Fruit fly (Drosophila melanogaster): ENCODE results near the gene mus304.

mus304 gene

DNA sequence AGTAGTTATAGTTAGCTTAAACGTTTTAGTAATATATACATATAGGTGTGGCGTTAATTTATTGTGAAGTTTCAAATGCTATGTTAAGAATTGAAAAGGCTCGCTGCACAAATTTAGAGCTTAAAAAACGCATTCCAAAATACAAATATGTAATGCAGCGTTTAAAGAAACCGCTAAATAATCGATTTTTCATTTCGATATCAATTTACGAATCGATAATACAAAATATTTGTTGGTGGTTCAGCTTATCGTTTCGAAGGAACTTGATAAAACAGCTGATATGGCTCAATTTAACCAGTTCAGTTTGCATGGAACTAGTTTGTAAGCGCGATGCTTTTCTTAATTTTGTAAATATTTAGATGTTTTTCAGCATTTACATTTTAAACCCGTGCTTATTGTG, 3.1 kb downstream of the mus304 start, which contains the start of the genes CG32195 and CG7341 (continued):
- no peak for TF ChIP-seq CG13624 (GFP tag; optimal IDR thresholded peaks at IDR 0.05)
- TF ChIP-seq sima (GFP tag; optimal IDR thresholded peaks at IDR 0.05) = no peak
- TF ChIP-seq kni (GFP tag; optimal IDR thresholded peaks at IDR 0.05) = no peak
- TF ChIP-seq CG1233 (GFP tag; optimal IDR thresholded peaks at IDR 0.05) = no peak
- TF ChIP-seq Spps (tag; optimal IDR thresholded peaks at IDR 0.05) = no peak
- no peak for TF ChIP-seq CG9797 (GFP tag; optimal IDR thresholded peaks at IDR 0.05)
- TF ChIP-seq CG17385 (GFP tag; optimal IDR thresholded peaks at IDR 0.05) = no peak
- TF ChIP-seq zfh2 (GFP tag; optimal IDR thresholded peaks at IDR 0.05) = no peak
- no peak for TF ChIP-seq Neu2 (GFP tag; optimal IDR thresholded peaks at IDR 0.05; ENCODE audit: borderline replicate concordance)
- TF ChIP-seq org-1 (GFP tag; optimal IDR thresholded peaks at IDR 0.05) = no peak
- peak; percentile 64 for TF ChIP-seq pzg (GFP tag; optimal IDR thresholded peaks at IDR 0.05)
- no peak for TF ChIP-seq caup (GFP tag; optimal IDR thresholded peaks at IDR 0.05; ENCODE audit: severe bottlenecking)
- no peak for TF ChIP-seq onecut (GFP tag; IDR thresholded peaks at IDR 0.05)
- TF ChIP-seq CG7372 (GFP tag; IDR thresholded peaks at IDR 0.05) = no peak
- TF ChIP-seq CG11398 (GFP tag; optimal IDR thresholded peaks at IDR 0.05) = no peak
- TF ChIP-seq Abd-B (GFP tag; optimal IDR thresholded peaks at IDR 0.05) = no peak
- no peak for TF ChIP-seq Fer2 (tag; optimal IDR thresholded peaks at IDR 0.05)
- TF ChIP-seq slbo (GFP tag; IDR thresholded peaks at IDR 0.05) = no peak
- no peak for TF ChIP-seq CG15696 (tag; optimal IDR thresholded peaks at IDR 0.05)
- no peak for TF ChIP-seq tap (tag; optimal IDR thresholded peaks at IDR 0.05)
- no peak for TF ChIP-seq bowl (GFP tag; IDR thresholded peaks at IDR 0.05)
- no peak for TF ChIP-seq CoRest (tag; optimal IDR thresholded peaks at IDR 0.05)
- TF ChIP-seq bigmax (GFP tag; optimal IDR thresholded peaks at IDR 0.05) = no peak
- TF ChIP-seq Xbp1 (GFP tag; optimal IDR thresholded peaks at IDR 0.05) = no peak
- TF ChIP-seq al (GFP tag; IDR thresholded peaks at IDR 0.05) = no peak
- no peak for TF ChIP-seq CG32772 (GFP tag; IDR thresholded peaks at IDR 0.05)
- TF ChIP-seq CG17912 (GFP tag; optimal IDR thresholded peaks at IDR 0.05) = no peak
- TF ChIP-seq CG4820 (GFP tag; optimal IDR thresholded peaks at IDR 0.05) = no peak
- TF ChIP-seq br (optimal IDR thresholded peaks at IDR 0.05) = no peak
- TF ChIP-seq wdn (GFP tag; IDR thresholded peaks at IDR 0.05) = no peak
- no peak for TF ChIP-seq Sox102F (GFP tag; optimal IDR thresholded peaks at IDR 0.05)
- TF ChIP-seq CG12942 (GFP tag; optimal IDR thresholded peaks at IDR 0.05) = no peak
- peak; percentile 90 for TF ChIP-seq nerfin-2 (GFP tag; IDR thresholded peaks at IDR 0.05; ENCODE audit: partially characterized antibody)
- no peak for TF ChIP-seq CG15073 (GFP tag; optimal IDR thresholded peaks at IDR 0.05)
- no peak for TF ChIP-seq cad (GFP tag; optimal IDR thresholded peaks at IDR 0.05)
- TF ChIP-seq Fer3 (tag; optimal IDR thresholded peaks at IDR 0.05) = no peak
- TF ChIP-seq grau (tag; optimal IDR thresholded peaks at IDR 0.05) = no peak
- no peak; the same call in 1 of the 2 replicates for TF ChIP-seq MBD-R2 (GFP tag; IDR thresholded peaks at IDR 0.05)
- TF ChIP-seq fd96Cb (tag; optimal IDR thresholded peaks at IDR 0.05) = no peak
- no peak for TF ChIP-seq CG32532 (GFP tag; IDR thresholded peaks at IDR 0.05)
- TF ChIP-seq z (GFP tag; IDR thresholded peaks at IDR 0.05) = no peak
- no peak for TF ChIP-seq tll (GFP tag; optimal IDR thresholded peaks at IDR 0.05)
- TF ChIP-seq Elba2 (GFP tag; optimal IDR thresholded peaks at IDR 0.05) = no peak
- TF ChIP-seq D19B (GFP tag; optimal IDR thresholded peaks at IDR 0.05) = no peak
- TF ChIP-seq Hsf (GFP tag; optimal IDR thresholded peaks at IDR 0.05) = no peak
- TF ChIP-seq Scr (GFP tag; IDR thresholded peaks at IDR 0.05; ENCODE audit: partially characterized antibody) = peak; percentile 69
- TF ChIP-seq CG3065 (GFP tag; optimal IDR thresholded peaks at IDR 0.05) = no peak
- no peak for TF ChIP-seq CG11247 (GFP tag; IDR thresholded peaks at IDR 0.05)
- no peak for TF ChIP-seq Dek (tag; optimal IDR thresholded peaks at IDR 0.05)
- TF ChIP-seq CG12391 (tag; optimal IDR thresholded peaks at IDR 0.05) = no peak
- TF ChIP-seq ftz-f1 (GFP tag; optimal IDR thresholded peaks at IDR 0.05) = no peak
- peak; percentile 15 for TF ChIP-seq CG12659 (GFP tag; optimal IDR thresholded peaks at IDR 0.05)
